Fruit fly (Drosophila melanogaster) whole organism, adult: ENCODE results near the gene Naprt.

Source experiments
- CG12768 ChIP-seq: fragments of 200-800 bp; sonication (Bioruptor generic); optimal IDR thresholded peaks from 2 replicates; lab custom pipeline; 2017; ENCODE audit warnings: missing biosample characterization, missing genetic modification characterization, mild to moderate bottlenecking, moderate library complexity, missing genetic modification reagents
- CG5204 ChIP-seq: fragments of 200-800 bp; sonication (Bioruptor generic); optimal IDR thresholded peaks from 2 replicates; lab custom pipeline; 2016; ENCODE audit warnings: missing biosample characterization, missing genetic modification characterization
- CG7045 ChIP-seq: fragments of 200-800 bp; sonication (Bioruptor generic); optimal IDR thresholded peaks from 2 replicates; lab custom pipeline; 2017; ENCODE audit warnings: missing biosample characterization, mild to moderate bottlenecking, missing genetic modification characterization
- CG7101 ChIP-seq: fragments of 200-800 bp; sonication (Bioruptor generic); optimal IDR thresholded peaks from 2 replicates; lab custom pipeline; 2018; ENCODE audit warnings: missing biosample characterization, mild to moderate bottlenecking, missing genetic modification characterization, moderate library complexity
- Clk ChIP-seq: fragments of 200-800 bp; sonication (Bioruptor generic); optimal IDR thresholded peaks from 2 replicates; lab custom pipeline; 2017; ENCODE audit warnings: missing biosample characterization, missing genetic modification characterization
- Hr96 ChIP-seq: fragments of 200-800 bp; sonication (Bioruptor generic); optimal IDR thresholded peaks from 2 replicates; lab custom pipeline; 2016; ENCODE audit warnings: missing biosample characterization, missing genetic modification characterization
- cnc ChIP-seq, 2 experiments: fragments of >200 bp; optimal IDR thresholded peaks; 2 replicates each; lab custom pipeline; 2017
- ovo ChIP-seq: fragments of 200-800 bp; sonication (Bioruptor generic); optimal IDR thresholded peaks from 2 replicates; lab custom pipeline; 2016; ENCODE audit warnings: missing biosample characterization, missing genetic modification characterization
- pad ChIP-seq: fragments of 200-800 bp; sonication (Bioruptor generic); optimal IDR thresholded peaks from 3 replicates; lab custom pipeline; 2017; ENCODE audit warnings: missing biosample characterization, missing genetic modification characterization, mild to moderate bottlenecking, moderate library complexity, missing genetic modification reagents

DNA sequence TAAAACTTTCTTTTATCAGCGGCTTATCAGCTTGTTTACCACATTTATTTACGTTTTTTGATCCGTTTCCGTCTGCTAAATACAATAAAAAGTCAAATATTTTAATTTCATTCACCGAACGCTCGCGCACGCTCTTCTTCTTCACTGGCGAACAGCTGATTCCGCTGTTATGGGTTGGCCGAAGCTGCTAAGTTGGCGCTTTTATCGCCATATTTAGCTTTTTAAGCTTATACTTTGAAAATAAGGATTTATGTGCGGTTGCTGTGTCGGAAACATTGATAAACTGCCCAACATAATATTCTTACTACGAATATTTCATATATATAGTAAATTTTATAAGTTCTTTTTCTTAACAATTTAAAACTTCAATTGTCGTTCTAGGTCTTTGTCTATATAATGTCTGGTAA is at the start of gene Naprt:
- no peak for TF ChIP-seq cnc (optimal IDR thresholded peaks at IDR 0.05; lab: Kevin White, UChicago)
- TF ChIP-seq CG7045 (GFP tag; lab: Kevin White, UChicago) = no peak
- TF ChIP-seq CG12768 (GFP tag; lab: Kevin White, UChicago) = peak; percentile 17
- no peak for TF ChIP-seq Hr96
- TF ChIP-seq CG5204 (GFP tag; lab: Kevin White, UChicago) = no peak
- no peak for TF ChIP-seq ovo (GFP tag; lab: Kevin White, UChicago)
- TF ChIP-seq pad = peak; percentile 34
- no peak for TF ChIP-seq Clk (GFP tag; lab: Kevin White, UChicago)
- TF ChIP-seq CG7101 (tag; lab: Kevin White, UChicago) = no peak
